Worm (Caenorhabditis elegans): ENCODE measurements around the gene F36H9.10.

Gene F36H9.10

ce11 chrV:1767427-1767826 lies 30.6 kb upstream of the F36H9.10 start:
- TF ChIP-seq hnd-1 (tag; optimal IDR thresholded peaks at IDR 0.05) (no peak), flt-1 (GFP tag; IDR thresholded peaks at IDR 0.05) (no peak), aly-1 (tag; optimal IDR thresholded peaks at IDR 0.05) (no peak), ama-1 (optimal IDR thresholded peaks at IDR 0.05) (no peak), ceh-13 (GFP tag; optimal IDR thresholded peaks at IDR 0.05) (no peak), hmg-4 (GFP tag; optimal IDR thresholded peaks at IDR 0.05) (no peak), F13C5.2 (tag; optimal IDR thresholded peaks at IDR 0.05) (no peak), ceh-36 (tag; optimal IDR thresholded peaks at IDR 0.05) (no peak), sea-1 (GFP tag; conservative IDR thresholded peaks at IDR 0.05) (no peak), ets-7 (tag; optimal IDR thresholded peaks at IDR 0.05) (no peak)

- TF ChIP-seq hmbx-1 (tag; optimal IDR thresholded peaks at IDR 0.05) (no peak), ceh-36 (tag; optimal IDR thresholded peaks at IDR 0.05) (no peak), tbx-11 (GFP tag; IDR thresholded peaks at IDR 0.05) (no peak), ama-1 (optimal IDR thresholded peaks at IDR 0.05) (no peak), B0310.2 (tag; optimal IDR thresholded peaks at IDR 0.05) (no peak), ceh-13 (GFP tag; optimal IDR thresholded peaks at IDR 0.05) (no peak), flt-1 (GFP tag; IDR thresholded peaks at IDR 0.05) (no peak), ets-7 (tag; optimal IDR thresholded peaks at IDR 0.05) (no peak), F13C5.2 (tag; optimal IDR thresholded peaks at IDR 0.05) (no peak), tbx-37 (GFP tag; conservative IDR thresholded peaks at IDR 0.05) (no peak), aly-1 (tag; optimal IDR thresholded peaks at IDR 0.05) (no peak), pes-1 (GFP tag; IDR thresholded peaks at IDR 0.05) (no peak), scrt-1 (GFP tag; IDR thresholded peaks at IDR 0.05) (no peak), tra-4 (tag; optimal IDR thresholded peaks at IDR 0.05) (no peak), hnd-1 (tag; optimal IDR thresholded peaks at IDR 0.05) (no peak), sea-1 (GFP tag; conservative IDR thresholded peaks at IDR 0.05) (no peak; the same call in 1 of the 2 replicates)
Observed at ce11 chrV:1771727-1772126, 26.3 kb upstream of the F36H9.10 start, which contains the start of gene dhs-13. dhs-13 (minus strand) TSS chrV:1771734.

ce11 chrV:1773120-1773519 lies 24.9 kb upstream of the F36H9.10 start:
- TF ChIP-seq ceh-36 (tag; optimal IDR thresholded peaks at IDR 0.05) = no peak
- TF ChIP-seq flt-1 (GFP tag; IDR thresholded peaks at IDR 0.05) = no peak
- no peak for TF ChIP-seq tbx-11 (GFP tag; IDR thresholded peaks at IDR 0.05)
- TF ChIP-seq pes-1 (GFP tag; IDR thresholded peaks at IDR 0.05) = no peak
- TF ChIP-seq F13C5.2 (tag; optimal IDR thresholded peaks at IDR 0.05) = peak; percentile 11
- no peak for TF ChIP-seq hmg-4 (GFP tag; optimal IDR thresholded peaks at IDR 0.05)
- no peak for TF ChIP-seq scrt-1 (GFP tag; IDR thresholded peaks at IDR 0.05)
- no peak for TF ChIP-seq ets-7 (tag; optimal IDR thresholded peaks at IDR 0.05)
- no peak for TF ChIP-seq hnd-1 (tag; optimal IDR thresholded peaks at IDR 0.05)

- TF ChIP-seq tbx-37 (GFP tag; conservative IDR thresholded peaks at IDR 0.05) = no peak
Observed at ce11 chrV:1774874-1775589, 23.0 kb upstream of the F36H9.10 start, which contains the start of gene F36H9.7. F36H9.7 (minus strand) TSS chrV:1774924.

ce11 chrV:1779136-1779535 lies 18.9 kb upstream of the F36H9.10 start, which contains the start of gene F36H9.4:
F36H9.4 (minus strand) TSS chrV:1779236.
- TF ChIP-seq tbx-11 (GFP tag; IDR thresholded peaks at IDR 0.05) (no peak), ama-1 (optimal IDR thresholded peaks at IDR 0.05) (no peak), tbx-37 (GFP tag; conservative IDR thresholded peaks at IDR 0.05) (no peak), tra-4 (tag; optimal IDR thresholded peaks at IDR 0.05) (no peak), pes-1 (GFP tag; IDR thresholded peaks at IDR 0.05) (no peak)

ce11 chrV:1779994-1780393 lies 18.0 kb upstream of the F36H9.10 start:
- TF ChIP-seq tbx-37 (GFP tag; conservative IDR thresholded peaks at IDR 0.05) = no peak
- no peak for TF ChIP-seq F13C5.2 (tag; optimal IDR thresholded peaks at IDR 0.05)

- no peak for TF ChIP-seq aly-1 (tag; optimal IDR thresholded peaks at IDR 0.05)
- no peak for TF ChIP-seq ama-1 (optimal IDR thresholded peaks at IDR 0.05)
- TF ChIP-seq tra-4 (tag; optimal IDR thresholded peaks at IDR 0.05) = no peak
- TF ChIP-seq hmbx-1 (tag; optimal IDR thresholded peaks at IDR 0.05) = no peak
- TF ChIP-seq ceh-13 (GFP tag; optimal IDR thresholded peaks at IDR 0.05) = no peak
- TF ChIP-seq pes-1 (GFP tag; IDR thresholded peaks at IDR 0.05) = no peak
- no peak for TF ChIP-seq scrt-1 (GFP tag; IDR thresholded peaks at IDR 0.05)
- TF ChIP-seq B0310.2 (tag; optimal IDR thresholded peaks at IDR 0.05) = no peak
- TF ChIP-seq ceh-36 (tag; optimal IDR thresholded peaks at IDR 0.05) = no peak
- no peak for TF ChIP-seq tbx-37 (GFP tag; conservative IDR thresholded peaks at IDR 0.05)
- TF ChIP-seq hnd-1 (tag; optimal IDR thresholded peaks at IDR 0.05) = no peak
- no peak for TF ChIP-seq hmg-4 (GFP tag; optimal IDR thresholded peaks at IDR 0.05)
Observed at ce11 chrV:1781922-1782321, 16.1 kb upstream of the F36H9.10 start, which contains the start of gene F36H9.5. F36H9.5 (minus strand) TSS chrV:1782022.

ce11 chrV:1788157-1788556 lies 9.8 kb upstream of the F36H9.10 start, which contains the start of gene F36H9.2:
F36H9.2 (plus strand) TSS chrV:1788457.
- no peak for TF ChIP-seq ama-1 (optimal IDR thresholded peaks at IDR 0.05)
- no peak for TF ChIP-seq ceh-36 (tag; optimal IDR thresholded peaks at IDR 0.05)
- no peak for TF ChIP-seq aly-1 (tag; optimal IDR thresholded peaks at IDR 0.05)
- no peak for TF ChIP-seq scrt-1 (GFP tag; IDR thresholded peaks at IDR 0.05)
- TF ChIP-seq ets-7 (tag; optimal IDR thresholded peaks at IDR 0.05) = no peak
- no peak for TF ChIP-seq tbx-11 (GFP tag; IDR thresholded peaks at IDR 0.05)
- no peak for TF ChIP-seq hmbx-1 (tag; optimal IDR thresholded peaks at IDR 0.05)
- no peak for TF ChIP-seq pes-1 (GFP tag; IDR thresholded peaks at IDR 0.05)
- no peak for TF ChIP-seq F13C5.2 (tag; optimal IDR thresholded peaks at IDR 0.05)
- no peak for TF ChIP-seq flt-1 (GFP tag; IDR thresholded peaks at IDR 0.05)
- no peak for TF ChIP-seq hmg-4 (GFP tag; optimal IDR thresholded peaks at IDR 0.05)
- TF ChIP-seq tbx-37 (GFP tag; conservative IDR thresholded peaks at IDR 0.05) = no peak
- no peak for TF ChIP-seq tra-4 (tag; optimal IDR thresholded peaks at IDR 0.05)
- no peak for TF ChIP-seq hnd-1 (tag; optimal IDR thresholded peaks at IDR 0.05)
- no peak for TF ChIP-seq B0310.2 (tag; optimal IDR thresholded peaks at IDR 0.05)
- no peak for TF ChIP-seq sea-1 (GFP tag; conservative IDR thresholded peaks at IDR 0.05)
- no peak for TF ChIP-seq ceh-13 (GFP tag; optimal IDR thresholded peaks at IDR 0.05)

Measured in whole organism, early embryonic.